Fruit fly (Drosophila melanogaster) whole organism: ENCODE results near the gene CG33985.
A peak's percentile ranks its signal among the peaks of the same experiment; 100 is the strongest.

Experiments used
- CG8478 ChIP-seq: fragments of >200 bp; optimal IDR thresholded peaks from 2 replicates; lab custom pipeline; 2018; ENCODE audit warnings: inconsistent platforms
- Dll ChIP-seq: fragments of >200 bp; optimal IDR thresholded peaks from 2 replicates; lab custom pipeline; 2017
- EcR ChIP-seq, 2 experiments: fragments of >200 bp; optimal IDR thresholded peaks; 2 replicates each; lab custom pipeline; 2017; ENCODE audit warnings: missing biosample characterization in 2 of 2, missing genetic modification characterization in 2 of 2, missing genetic modification reagents in 2 of 2
- pan ChIP-seq: fragments of >200 bp; optimal IDR thresholded peaks from 2 replicates; lab custom pipeline; 2017
- psq ChIP-seq: fragments of >200 bp; optimal IDR thresholded peaks from 2 replicates; lab custom pipeline; 2017
- usp ChIP-seq: fragments of >200 bp; optimal IDR thresholded peaks from 2 replicates; lab custom pipeline; 2017; ENCODE audit warnings: missing biosample characterization, missing genetic modification characterization, mixed read lengths

The CG33985 gene

dm6 chr3L:15526712-15527111 is at the start of gene CG33985:
Gene CG33985 (minus strand): TSS chr3L:15526812.
- TF ChIP-seq CG8478 (no peak), EcR (GFP tag; optimal IDR thresholded peaks at IDR 0.05; lab: Kevin White, UChicago) (no peak), pan (no peak), psq (no peak), Dll (lab: Kevin White, UChicago) (no peak), usp (no peak)

- TF ChIP-seq usp: no peak
- no peak for TF ChIP-seq pan
- no peak for TF ChIP-seq EcR (GFP tag; optimal IDR thresholded peaks at IDR 0.05; lab: Kevin White, UChicago)
- no peak for TF ChIP-seq Dll (lab: Kevin White, UChicago)
- no peak for TF ChIP-seq psq
- no peak for TF ChIP-seq CG8478
Observed at dm6 chr3L:15576357-15576756, 49.7 kb upstream of the CG33985 start, which contains the start of gene Ufsp2. Gene Ufsp2 (plus strand): TSS chr3L:15576570.

dm6 chr3L:15570571-15570970 is 44.0 kb upstream of the CG33985 start:
- TF ChIP-seq Dll (lab: Kevin White, UChicago) (no peak), psq (no peak), EcR (GFP tag; optimal IDR thresholded peaks at IDR 0.05; lab: Kevin White, UChicago) (no peak), pan (no peak), usp (no peak), CG8478 (no peak)

dm6 chr3L:15568748-15569147 is 42.1 kb upstream of the CG33985 start:
- no peak for TF ChIP-seq pan
- no peak for TF ChIP-seq EcR (GFP tag; optimal IDR thresholded peaks at IDR 0.05; lab: Kevin White, UChicago)
- TF ChIP-seq Dll (lab: Kevin White, UChicago): no peak
- TF ChIP-seq CG8478: no peak
- no peak for TF ChIP-seq usp
- no peak for TF ChIP-seq psq

- TF ChIP-seq Dll (lab: Kevin White, UChicago) (no peak), pan (no peak), EcR (GFP tag; optimal IDR thresholded peaks at IDR 0.05; lab: Kevin White, UChicago) (no peak), psq (no peak), CG8478 (no peak), usp (no peak)
Observed at dm6 chr3L:15566484-15566955, 39.9 kb upstream of the CG33985 start.

- TF ChIP-seq usp (no peak), psq (no peak), EcR (GFP tag; optimal IDR thresholded peaks at IDR 0.05; lab: Kevin White, UChicago) (no peak), Dll (lab: Kevin White, UChicago) (no peak), CG8478 (peak; percentile 38)
Observed at dm6 chr3L:15565829-15566433, 39.3 kb upstream of the CG33985 start, which contains the start of gene dop. Gene dop (plus strand): TSS chr3L:15566013.

dm6 chr3L:15563851-15564106 is 37.2 kb upstream of the CG33985 start:
- TF ChIP-seq EcR (GFP tag; optimal IDR thresholded peaks at IDR 0.05; lab: Kevin White, UChicago) (no peak), Dll (lab: Kevin White, UChicago) (no peak), pan (no peak), CG8478 (no peak), usp (no peak), psq (no peak)

- no peak for TF ChIP-seq usp
- TF ChIP-seq psq: no peak
- TF ChIP-seq EcR (GFP tag; optimal IDR thresholded peaks at IDR 0.05; lab: Kevin White, UChicago): no peak
- no peak for TF ChIP-seq pan
- no peak for TF ChIP-seq Dll (lab: Kevin White, UChicago)
- TF ChIP-seq CG8478: no peak
Observed at dm6 chr3L:15563058-15563850, 36.6 kb upstream of the CG33985 start, which contains the start of the genes CG7739 and SCCRO. Gene CG7739 (minus strand): TSS chr3L:15563065. Gene SCCRO (plus strand): TSS chr3L:15563427.

- no peak for TF ChIP-seq usp
- no peak for TF ChIP-seq EcR (GFP tag; optimal IDR thresholded peaks at IDR 0.05; lab: Kevin White, UChicago)
Observed at dm6 chr3L:15562727-15563057, 36.1 kb upstream of the CG33985 start.

- no peak for TF ChIP-seq CG8478
- no peak for TF ChIP-seq Dll (lab: Kevin White, UChicago)
- no peak for TF ChIP-seq psq
- TF ChIP-seq usp: no peak
- TF ChIP-seq pan: no peak
- TF ChIP-seq EcR (GFP tag; optimal IDR thresholded peaks at IDR 0.05; lab: Kevin White, UChicago): no peak
Observed at dm6 chr3L:15553993-15554644, 27.5 kb upstream of the CG33985 start, which contains the start of gene AGO2. Gene AGO2 (plus strand): TSS chr3L:15554113.

dm6 chr3L:15548843-15549242 is 22.2 kb upstream of the CG33985 start:
- TF ChIP-seq EcR (GFP tag; optimal IDR thresholded peaks at IDR 0.05; lab: Kevin White, UChicago) (no peak), pan (no peak), Dll (lab: Kevin White, UChicago) (no peak), usp (no peak), psq (no peak), CG8478 (no peak)

dm6 chr3L:15547187-15547790 is 20.7 kb upstream of the CG33985 start:
- TF ChIP-seq Dll (lab: Kevin White, UChicago) (no peak), pan (peak; percentile 32)
